Worm (Caenorhabditis elegans) whole organism, late embryonic: ENCODE measurements around the gene sam-10.

Experiments
- C08G9.2 ChIP-seq: sonication (generic microtip); optimal IDR thresholded peaks from 2 replicates; lab custom pipeline; 2016; ENCODE audit warnings: mild to moderate bottlenecking, missing genetic modification characterization, moderate library complexity, missing compliant biosample characterization
- K02D7.2 ChIP-seq: sonication (generic microtip); optimal IDR thresholded peaks from 2 replicates; lab custom pipeline; 2017; ENCODE audit warnings: mild to moderate bottlenecking, missing genetic modification characterization, missing compliant biosample characterization
- T23F11.4 ChIP-seq: fragments of 200-800 bp; sonication (Bioruptor generic); optimal IDR thresholded peaks from 2 replicates; lab custom pipeline; 2018; ENCODE audit warnings: mild to moderate bottlenecking, missing genetic modification characterization, missing compliant biosample characterization
- Y22D7AL.16 ChIP-seq: sonication (generic microtip); optimal IDR thresholded peaks from 2 replicates; lab custom pipeline; 2016; ENCODE audit warnings: missing genetic modification characterization, missing compliant biosample characterization
- ahr-1 ChIP-seq: sonication (generic microtip); optimal IDR thresholded peaks from 2 replicates; lab custom pipeline; 2016; ENCODE audit warnings: missing genetic modification characterization, missing compliant biosample characterization
- ama-1 ChIP-seq: fragments of 150-350 bp; optimal IDR thresholded peaks from 2 replicates; lab custom pipeline; 2014
- ceh-14 ChIP-seq: sonication (generic microtip); optimal IDR thresholded peaks from 2 replicates; lab custom pipeline; 2016; ENCODE audit warnings: missing genotype, missing genetic modification characterization, missing compliant biosample characterization
- ceh-18 ChIP-seq: sonication (generic microtip); optimal IDR thresholded peaks from 2 replicates; lab custom pipeline; 2016; ENCODE audit warnings: missing genetic modification characterization, missing compliant biosample characterization
- ceh-19 ChIP-seq: fragments of 200-800 bp; sonication (Bioruptor generic); optimal IDR thresholded peaks from 2 replicates; lab custom pipeline; 2018; ENCODE audit warnings: mild to moderate bottlenecking, missing genetic modification characterization, missing compliant biosample characterization
- ceh-2 ChIP-seq: sonication (generic microtip); optimal IDR thresholded peaks from 2 replicates; lab custom pipeline; 2016; ENCODE audit warnings: missing genotype, missing genetic modification characterization, missing compliant biosample characterization
- ceh-22 ChIP-seq: sonication (generic microtip); optimal IDR thresholded peaks from 2 replicates; lab custom pipeline; 2017; ENCODE audit warnings: missing biosample characterization, missing genetic modification characterization
- ceh-24 ChIP-seq: sonication (generic microtip); optimal IDR thresholded peaks from 2 replicates; lab custom pipeline; 2016; ENCODE audit warnings: mild to moderate bottlenecking, missing genetic modification characterization, missing compliant biosample characterization
- ceh-30 ChIP-seq: fragments of 150-350 bp; optimal IDR thresholded peaks from 2 replicates; lab custom pipeline; 2014; ENCODE audit warnings: missing biosample characterization, missing genetic modification characterization
- ceh-31 ChIP-seq: sonication (generic microtip); optimal IDR thresholded peaks from 2 replicates; lab custom pipeline; 2016; ENCODE audit warnings: missing genetic modification characterization, missing compliant biosample characterization
- ceh-45 ChIP-seq: fragments of 200-800 bp; sonication (Bioruptor generic); IDR thresholded peaks from 2 replicates; pipeline ENCODE4 v1.3.6; 2022; ENCODE audit warnings: missing genetic modification reagents, missing genetic modification characterization, missing compliant biosample characterization
- ceh-48 ChIP-seq: sonication (generic microtip); optimal IDR thresholded peaks from 2 replicates; lab custom pipeline; 2016; ENCODE audit warnings: missing genetic modification characterization, inconsistent platforms, missing compliant biosample characterization
- ceh-6 ChIP-seq: fragments of 200-800 bp; sonication (Bioruptor generic); optimal IDR thresholded peaks from 2 replicates; lab custom pipeline; 2018; ENCODE audit warnings: mild to moderate bottlenecking, missing genetic modification characterization, missing compliant biosample characterization
- che-1 ChIP-seq: sonication (generic microtip); optimal IDR thresholded peaks from 2 replicates; lab custom pipeline; 2016; ENCODE audit warnings: mild to moderate bottlenecking, missing genetic modification characterization, missing compliant biosample characterization
- dmd-4 ChIP-seq: sonication (generic microtip); optimal IDR thresholded peaks from 2 replicates; lab custom pipeline; 2016; ENCODE audit warnings: borderline replicate concordance, missing genetic modification characterization, missing compliant biosample characterization
- dve-1 ChIP-seq: sonication (generic microtip); optimal IDR thresholded peaks from 2 replicates; lab custom pipeline; 2017; ENCODE audit warnings: antibody characterized with exemption, mild to moderate bottlenecking, missing genetic modification characterization, missing compliant biosample characterization
- fax-1 ChIP-seq: sonication (generic microtip); optimal IDR thresholded peaks from 2 replicates; lab custom pipeline; 2016; ENCODE audit warnings: missing genotype, missing genetic modification characterization, missing compliant biosample characterization
- fkh-10 ChIP-seq: fragments of 150-350 bp; optimal IDR thresholded peaks from 2 replicates; lab custom pipeline; 2014; ENCODE audit warnings: missing biosample characterization, missing genetic modification reagents, missing genetic modification characterization
- fkh-6 ChIP-seq: sonication (generic microtip); optimal IDR thresholded peaks from 2 replicates; lab custom pipeline; 2016; ENCODE audit warnings: missing genetic modification characterization, missing compliant biosample characterization
- gmeb-2 ChIP-seq: sonication (generic microtip); optimal IDR thresholded peaks from 2 replicates; lab custom pipeline; 2016; ENCODE audit warnings: missing genetic modification characterization, inconsistent platforms, missing compliant biosample characterization
- hlh-30 ChIP-seq: sonication (generic microtip); optimal IDR thresholded peaks from 2 replicates; lab custom pipeline; 2017; ENCODE audit warnings: antibody characterized with exemption, missing genetic modification characterization, missing compliant biosample characterization; ENCODE audit not compliant: insufficient read depth
- hlh-6 ChIP-seq: sonication (generic microtip); optimal IDR thresholded peaks from 2 replicates; lab custom pipeline; 2016; ENCODE audit warnings: missing genotype, missing genetic modification characterization, missing compliant biosample characterization
- hlh-8 ChIP-seq: sonication (generic microtip); optimal IDR thresholded peaks from 2 replicates; lab custom pipeline; 2016; ENCODE audit warnings: missing genotype, missing genetic modification characterization, missing compliant biosample characterization
- lin-11 ChIP-seq: fragments of 200-800 bp; sonication (Bioruptor generic); optimal IDR thresholded peaks from 2 replicates; lab custom pipeline; 2018; ENCODE audit warnings: mild to moderate bottlenecking, missing genetic modification characterization, missing compliant biosample characterization
- madf-2 ChIP-seq: sonication (generic microtip); optimal IDR thresholded peaks from 2 replicates; lab custom pipeline; 2017; ENCODE audit warnings: missing genetic modification characterization, missing compliant biosample characterization
- nfya-1 ChIP-seq: sonication (generic microtip); optimal IDR thresholded peaks from 2 replicates; lab custom pipeline; 2017; ENCODE audit warnings: missing genetic modification characterization, mild to moderate bottlenecking, missing compliant biosample characterization, antibody characterized with exemption, moderate library complexity
- nhr-232 ChIP-seq: sonication (generic microtip); optimal IDR thresholded peaks from 2 replicates; lab custom pipeline; 2016; ENCODE audit warnings: missing genetic modification characterization, missing compliant biosample characterization
- odd-2 ChIP-seq: sonication (generic microtip); optimal IDR thresholded peaks from 2 replicates; lab custom pipeline; 2017; ENCODE audit warnings: antibody characterized with exemption, mild to moderate bottlenecking, missing genetic modification characterization, missing compliant biosample characterization
- pax-1 ChIP-seq: fragments of 150-350 bp; optimal IDR thresholded peaks from 2 replicates; lab custom pipeline; 2014; ENCODE audit warnings: missing biosample characterization, missing genetic modification characterization
- pha-4 ChIP-seq: fragments of 150-350 bp; optimal IDR thresholded peaks from 2 replicates; lab custom pipeline; 2018; ENCODE audit warnings: missing biosample characterization, missing genetic modification reagents, missing genetic modification characterization
- pqm-1 ChIP-seq: sonication (generic microtip); optimal IDR thresholded peaks from 2 replicates; lab custom pipeline; 2016; ENCODE audit warnings: missing genetic modification characterization, missing compliant biosample characterization
- pros-1 ChIP-seq: fragments of 150-350 bp; optimal IDR thresholded peaks from 2 replicates; lab custom pipeline; 2014; ENCODE audit warnings: missing biosample characterization, missing genetic modification reagents, missing genetic modification characterization
- rnt-1 ChIP-seq: sonication (generic microtip); optimal IDR thresholded peaks from 2 replicates; lab custom pipeline; 2016; ENCODE audit warnings: missing genetic modification characterization, missing compliant biosample characterization
- sdc-2 ChIP-seq: sonication (generic microtip); optimal IDR thresholded peaks from 2 replicates; lab custom pipeline; 2016; ENCODE audit warnings: missing genotype, missing genetic modification characterization, missing compliant biosample characterization
- sox-2 ChIP-seq: fragments of 200-800 bp; sonication (Bioruptor generic); IDR thresholded peaks from 2 replicates; pipeline ENCODE4 v1.3.6; 2022; ENCODE audit warnings: missing genetic modification reagents, missing genetic modification characterization, missing compliant biosample characterization
- sox-4 ChIP-seq: sonication (generic microtip); optimal IDR thresholded peaks from 2 replicates; lab custom pipeline; 2017; ENCODE audit warnings: mild to moderate bottlenecking, missing genetic modification characterization, inconsistent platforms, missing compliant biosample characterization
- syd-9 ChIP-seq: sonication (generic microtip); optimal IDR thresholded peaks from 2 replicates; lab custom pipeline; 2016; ENCODE audit warnings: mild to moderate bottlenecking, missing genetic modification characterization, moderate library complexity, missing compliant biosample characterization
- tbx-2 ChIP-seq: sonication (generic microtip); optimal IDR thresholded peaks from 2 replicates; lab custom pipeline; 2016; ENCODE audit warnings: missing genetic modification characterization, missing compliant biosample characterization
- ttx-3 ChIP-seq: sonication (generic microtip); optimal IDR thresholded peaks from 2 replicates; lab custom pipeline; 2016; ENCODE audit warnings: missing genetic modification reagents, missing genetic modification characterization, missing compliant biosample characterization
- unc-3 ChIP-seq, 2 experiments: fragments of 200-800 bp in 1 of 2; sonication (Bioruptor generic) in 1 of 2; sonication (generic microtip) in 1 of 2; conservative IDR thresholded peaks in 1 of 2; optimal IDR thresholded peaks in 1 of 2; 2 replicates each; pipeline versions ENCODE4 v1.3.6 to Lab custom; 2016 to 2022; ENCODE audit warnings: missing compliant biosample characterization in 2 of 2, missing genetic modification characterization in 2 of 2, missing genetic modification reagents in 1 of 2
- unc-42 ChIP-seq: sonication (generic microtip); optimal IDR thresholded peaks from 2 replicates; lab custom pipeline; 2016; ENCODE audit warnings: missing genotype, missing genetic modification characterization, missing compliant biosample characterization
- unc-55 ChIP-seq: sonication (generic microtip); optimal IDR thresholded peaks from 2 replicates; lab custom pipeline; 2017; ENCODE audit warnings: missing biosample characterization, missing genetic modification reagents, missing genetic modification characterization
- unc-86 ChIP-seq: sonication (generic microtip); optimal IDR thresholded peaks from 2 replicates; lab custom pipeline; 2016; ENCODE audit warnings: missing genetic modification characterization, missing compliant biosample characterization
- ztf-16 ChIP-seq: sonication (generic microtip); optimal IDR thresholded peaks from 2 replicates; lab custom pipeline; 2017; ENCODE audit warnings: missing genetic modification characterization, missing compliant biosample characterization

Gene sam-10

DNA sequence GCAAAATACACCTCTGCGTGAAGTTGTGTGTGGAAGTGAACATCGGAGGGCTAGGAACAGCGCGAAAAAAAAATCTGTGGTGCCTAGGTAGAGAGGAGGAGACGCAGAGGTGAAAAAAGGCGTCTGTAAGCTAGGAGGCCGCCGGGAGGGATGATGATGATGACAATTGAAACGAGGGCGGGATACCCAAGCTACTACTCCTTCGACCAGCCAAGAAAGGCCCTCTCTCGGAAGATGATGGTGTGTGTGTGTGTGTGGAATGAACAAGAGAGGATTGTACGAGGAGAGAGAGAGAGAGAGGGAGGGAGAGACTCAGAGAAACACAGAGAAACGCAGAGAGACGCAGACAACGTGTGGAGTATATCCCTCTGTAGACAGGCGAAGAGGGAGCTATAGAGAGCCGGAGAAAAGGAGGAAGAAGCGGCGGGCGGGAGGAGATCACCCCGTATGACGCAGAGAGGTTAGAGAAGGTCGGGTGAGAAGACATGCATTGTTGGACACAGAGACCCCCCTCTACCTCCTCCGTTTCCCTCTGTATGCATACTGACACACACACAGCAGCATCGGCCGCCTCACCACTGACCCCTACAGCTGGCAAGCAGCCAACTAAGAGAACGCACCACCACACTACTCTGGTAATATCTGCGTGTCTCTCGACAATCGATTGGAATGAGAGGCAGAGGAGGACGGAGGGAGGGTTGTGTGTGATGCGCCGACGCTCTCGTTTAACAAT lies 4.8 kb upstream of the sam-10 start (continued):
- no peak for TF ChIP-seq ceh-24 (tag; lab: Kevin White, UChicago)
- peak; percentile 43 for TF ChIP-seq unc-86 (tag; lab: Kevin White, UChicago)
- no peak for TF ChIP-seq ttx-3 (tag; lab: Kevin White, UChicago)
- peak; percentile 91 for TF ChIP-seq tbx-2
- peak; percentile 12 for TF ChIP-seq sox-4 (tag; lab: Kevin White, UChicago)
- peak; percentile 75 for TF ChIP-seq madf-2 (tag; lab: Kevin White, UChicago)
- TF ChIP-seq syd-9, result peak; percentile 77
- TF ChIP-seq ceh-6, result peak; percentile 13
- peak; percentile 26 for TF ChIP-seq dmd-4
- TF ChIP-seq ceh-14 (tag; lab: Kevin White, UChicago), result peak; percentile 71
- TF ChIP-seq T23F11.4, result peak; percentile 75
- TF ChIP-seq ama-1, result peak; percentile 18
- TF ChIP-seq ztf-16 (tag; lab: Kevin White, UChicago), result peak; percentile 69
- TF ChIP-seq ahr-1, result no peak
- TF ChIP-seq rnt-1 (tag; lab: Kevin White, UChicago), result peak; percentile 85
- peak; percentile 56 for TF ChIP-seq ceh-2 (tag; lab: Kevin White, UChicago)
- TF ChIP-seq pha-4 (tag; lab: Kevin White, UChicago), result no peak
- no peak for TF ChIP-seq nhr-232 (tag; lab: Kevin White, UChicago)
- TF ChIP-seq pqm-1 (tag; lab: Kevin White, UChicago), result no peak
- peak; percentile 16; the same call in 1 of the 2 replicates for TF ChIP-seq sox-2 (GFP tag; lab: Robert Waterston, UW)
- no peak for TF ChIP-seq fkh-10 (GFP tag; lab: Kevin White, UChicago)
- peak; percentile 69 for TF ChIP-seq hlh-30 (tag; lab: Kevin White, UChicago)
- peak; percentile 97 for TF ChIP-seq pros-1
- peak; percentile 36; the same call in 1 of the 2 replicates for TF ChIP-seq unc-3 (GFP tag; conservative IDR thresholded peaks at IDR 0.05; lab: Robert Waterston, UW)
- TF ChIP-seq unc-3 (tag; optimal IDR thresholded peaks at IDR 0.05; lab: Kevin White, UChicago), result no peak
- peak; percentile 19 for TF ChIP-seq lin-11
- no peak for TF ChIP-seq che-1 (tag; lab: Kevin White, UChicago)
- peak; percentile 15 for TF ChIP-seq gmeb-2
- TF ChIP-seq sdc-2 (tag; lab: Kevin White, UChicago), result peak; percentile 35
- TF ChIP-seq fkh-6 (tag; lab: Kevin White, UChicago), result no peak
- TF ChIP-seq Y22D7AL.16 (tag; lab: Kevin White, UChicago), result no peak
- TF ChIP-seq ceh-18 (tag; lab: Kevin White, UChicago), result peak; percentile 97
- peak; percentile 57 for TF ChIP-seq hlh-8
- TF ChIP-seq K02D7.2 (tag; lab: Kevin White, UChicago), result no peak
- peak; percentile 48 for TF ChIP-seq unc-55
- peak; percentile 84 for TF ChIP-seq ceh-31 (tag; lab: Kevin White, UChicago)

DNA sequence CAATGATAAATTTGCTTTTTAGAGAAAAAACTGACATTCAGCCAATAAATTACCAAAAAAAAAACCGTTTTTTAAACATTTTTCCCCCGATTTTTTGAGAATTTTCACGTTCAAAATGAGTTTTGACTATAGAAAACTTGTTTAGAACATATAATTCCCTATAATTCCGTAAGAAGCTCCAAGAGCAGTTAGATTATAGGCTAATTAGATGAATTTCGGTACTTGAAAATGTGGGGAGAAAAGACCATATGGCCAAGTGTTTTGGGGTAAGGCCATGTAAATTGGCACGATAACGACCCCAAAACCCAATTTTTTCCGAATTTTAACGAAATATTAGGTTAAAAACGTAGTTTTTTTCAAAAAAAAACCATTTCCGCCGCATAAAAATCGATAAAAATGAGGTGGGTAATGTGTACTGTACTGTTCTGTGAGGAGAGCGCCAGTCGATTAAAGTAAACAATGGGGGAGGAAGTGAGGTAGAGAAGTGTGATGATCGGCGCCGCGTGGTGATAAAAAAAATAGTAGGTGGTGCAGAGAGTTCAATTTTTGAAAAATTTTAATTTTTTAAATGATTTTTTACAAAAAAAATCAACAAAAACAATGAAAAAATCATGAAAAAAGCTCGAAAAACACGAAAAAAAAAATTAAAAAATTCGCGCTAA lies 2.9 kb upstream of the sam-10 start:
- TF ChIP-seq fkh-6 (tag; lab: Kevin White, UChicago) (no peak), unc-42 (peak; percentile 52)

DNA sequence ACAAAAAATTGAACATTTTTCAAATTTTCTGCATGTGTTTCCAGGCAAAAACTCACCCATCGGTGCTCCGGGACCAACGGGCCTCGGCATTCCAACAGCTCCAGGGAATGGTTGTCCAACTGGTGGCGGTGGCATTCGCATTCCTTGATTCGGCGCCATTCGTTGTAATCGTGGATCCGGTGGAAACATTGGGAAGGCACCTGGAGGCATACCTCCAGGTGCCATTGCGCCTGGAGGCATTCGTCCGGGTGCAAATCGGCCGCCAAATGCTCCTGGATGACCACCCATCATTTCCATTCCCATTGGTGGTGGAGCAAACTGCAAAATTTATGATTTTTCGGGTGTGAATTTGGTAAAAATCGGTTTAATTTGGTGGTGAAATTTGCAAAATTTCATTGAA lies 3.8 kb downstream of the sam-10 start:
- TF ChIP-seq hlh-6 (no peak), unc-86 (tag; lab: Kevin White, UChicago) (no peak), ceh-48 (no peak), odd-2 (tag; lab: Kevin White, UChicago) (no peak), ceh-19 (GFP tag; lab: Kevin White, UChicago) (no peak), pqm-1 (tag; lab: Kevin White, UChicago) (no peak), fax-1 (no peak), ceh-45 (GFP tag; lab: Robert Waterston, UW) (no peak), sox-2 (GFP tag; lab: Robert Waterston, UW) (no peak), dve-1 (tag; lab: Kevin White, UChicago) (no peak), ceh-2 (tag; lab: Kevin White, UChicago) (no peak), C08G9.2 (no peak), ceh-22 (tag; lab: Kevin White, UChicago) (no peak), madf-2 (tag; lab: Kevin White, UChicago) (no peak), ztf-16 (tag; lab: Kevin White, UChicago) (no peak), K02D7.2 (tag; lab: Kevin White, UChicago) (no peak), pax-1 (no peak), ceh-30 (tag; lab: Kevin White, UChicago) (no peak), fkh-6 (tag; lab: Kevin White, UChicago) (no peak), nfya-1 (tag; lab: Kevin White, UChicago) (no peak)
